Worm (Caenorhabditis elegans): ENCODE data around the gene ceh-1.

ce11 chrX:4632088-4632487, 21.9 kb downstream of the ceh-1 start, which contains the start of gene slcr-46.1:
- TF ChIP-seq ama-1 (optimal IDR thresholded peaks at IDR 0.05) (no peak), ets-7 (tag; optimal IDR thresholded peaks at IDR 0.05) (no peak), hmbx-1 (tag; optimal IDR thresholded peaks at IDR 0.05) (no peak), pes-1 (GFP tag; IDR thresholded peaks at IDR 0.05) (no peak), scrt-1 (GFP tag; IDR thresholded peaks at IDR 0.05) (no peak), flt-1 (GFP tag; IDR thresholded peaks at IDR 0.05) (no peak), F13C5.2 (tag; optimal IDR thresholded peaks at IDR 0.05) (no peak), aly-1 (tag; optimal IDR thresholded peaks at IDR 0.05) (no peak), tbx-11 (GFP tag; IDR thresholded peaks at IDR 0.05) (no peak), hnd-1 (tag; optimal IDR thresholded peaks at IDR 0.05) (no peak), tra-4 (tag; optimal IDR thresholded peaks at IDR 0.05) (no peak), ceh-13 (GFP tag; optimal IDR thresholded peaks at IDR 0.05) (no peak)

Measured in whole organism, early embryonic.